Worm (Caenorhabditis elegans): ENCODE measurements around the gene H40L08.3.

DNA sequence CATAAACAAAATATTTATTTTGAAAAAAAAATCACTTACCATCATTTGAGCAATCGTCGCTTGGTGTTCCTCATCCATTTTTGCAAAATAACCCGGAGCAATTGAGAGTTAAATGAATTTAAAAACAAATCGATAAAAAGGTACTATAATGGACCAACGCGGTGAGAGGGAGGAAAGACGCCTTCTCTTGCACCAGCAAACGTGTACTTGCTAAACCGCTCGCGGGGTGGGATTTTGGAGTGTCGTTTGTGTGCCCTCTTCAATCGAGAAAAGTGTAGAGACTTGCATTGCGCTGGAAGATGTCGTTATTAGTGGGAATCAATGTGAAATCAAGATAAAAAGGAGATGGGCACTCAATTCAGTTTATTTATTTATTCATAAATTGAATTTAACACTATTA lies 7.9 kb upstream of the H40L08.3 start, which contains the start of gene H40L08.1:
- TF ChIP-seq ama-1 (optimal IDR thresholded peaks at IDR 0.05) (no peak), flt-1 (GFP tag; IDR thresholded peaks at IDR 0.05) (no peak), B0310.2 (tag; optimal IDR thresholded peaks at IDR 0.05) (no peak), aly-1 (tag; optimal IDR thresholded peaks at IDR 0.05) (no peak), tbx-37 (GFP tag; conservative IDR thresholded peaks at IDR 0.05) (0 out of 2 replicates have a peak, but pooled peaks have one; percentile 13)

All from whole organism, early embryonic.